Worm (Caenorhabditis elegans) whole organism, young adult: ENCODE results near the gene cha-1.

Experiments used
- hmg-20 ChIP-seq: fragments of 200-800 bp; sonication (Bioruptor generic); IDR thresholded peaks from 2 replicates; pipeline ENCODE4 v1.3.6; 2022; ENCODE audit warnings: missing genetic modification reagents, missing genetic modification characterization, missing compliant biosample characterization
- snpc-3.4 ChIP-seq: sonication (generic microtip); optimal IDR thresholded peaks from 2 replicates; lab custom pipeline; 2017; ENCODE audit warnings: missing genetic modification characterization, mild to moderate bottlenecking, missing compliant biosample characterization, antibody characterized with exemption, moderate library complexity, missing genotype, missing genetic modification reagents
- unc-62 ChIP-seq: fragments of 150-350 bp; optimal IDR thresholded peaks from 2 replicates; lab custom pipeline; 2014; ENCODE audit warnings: missing biosample characterization, missing genetic modification reagents, missing genetic modification characterization
- ztf-22 ChIP-seq: fragments of 200-800 bp; sonication (Bioruptor generic); optimal IDR thresholded peaks from 2 replicates; lab custom pipeline; 2018; ENCODE audit warnings: mild to moderate bottlenecking, missing genetic modification characterization, moderate library complexity, missing compliant biosample characterization

DNA sequence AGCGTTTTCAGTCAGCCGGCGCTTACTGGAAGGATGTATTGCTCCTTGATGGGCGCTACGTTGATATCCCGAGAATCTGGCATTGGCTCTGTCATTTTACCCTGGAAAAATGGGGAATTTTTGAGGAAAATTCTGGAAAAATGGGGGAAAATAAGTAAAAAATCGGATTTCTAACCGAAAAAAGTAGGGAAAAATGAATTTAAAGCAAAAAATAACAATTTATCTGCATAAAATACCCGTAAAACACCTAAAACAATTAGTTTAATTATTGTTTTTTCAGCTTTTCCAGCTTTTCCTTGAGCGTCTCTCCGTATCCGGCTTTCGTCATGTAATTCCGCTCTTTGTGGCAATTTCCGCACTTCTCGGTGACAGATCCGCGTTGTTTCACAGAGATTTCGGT is 26.0 kb downstream of the cha-1 start, which contains the start of gene Y37E11B.5:
- no peak for TF ChIP-seq unc-62 (GFP tag; lab: Kevin White, UChicago)
- TF ChIP-seq ztf-22 (GFP tag; lab: Kevin White, UChicago), result no peak
- no peak for TF ChIP-seq snpc-3.4 (tag; lab: Kevin White, UChicago)
- TF ChIP-seq hmg-20 (GFP tag; lab: Robert Waterston, UW), result no peak
